Worm (Caenorhabditis elegans) whole organism, midembryonic: ENCODE measurements around the gene fbxa-206.

Experiments used
- flt-1 ChIP-seq: fragments of 200-800 bp; sonication (Bioruptor generic); IDR thresholded peaks from 2 replicates; pipeline ENCODE4 v1.3.6; 2022; ENCODE audit warnings: missing genetic modification characterization, missing compliant biosample characterization
- klf-2 ChIP-seq: fragments of 200-800 bp; sonication (Bioruptor generic); conservative IDR thresholded peaks from 2 replicates; pipeline ENCODE4 v1.3.6; 2022; ENCODE audit warnings: missing genetic modification reagents, missing genetic modification characterization, missing compliant biosample characterization
- med-1 ChIP-seq: sonication (generic microtip); optimal IDR thresholded peaks from 2 replicates; lab custom pipeline; 2017; ENCODE audit warnings: missing genetic modification characterization, mild to moderate bottlenecking, missing compliant biosample characterization, antibody characterized with exemption, missing genetic modification reagents; ENCODE audit not compliant: insufficient read depth
- tab-1 ChIP-seq: fragments of 200-800 bp; sonication (Bioruptor generic); IDR thresholded peaks from 2 replicates; pipeline ENCODE4 v1.3.6; 2022; ENCODE audit warnings: missing genetic modification characterization, missing compliant biosample characterization
- ztf-23 ChIP-seq: fragments of 200-800 bp; sonication (Bioruptor generic); IDR thresholded peaks from 2 replicates; pipeline ENCODE4 v1.3.6; 2022; ENCODE audit warnings: missing genetic modification reagents, missing genetic modification characterization, missing compliant biosample characterization
- ztf-29 ChIP-seq: fragments of 200-800 bp; sonication (Bioruptor generic); IDR thresholded peaks from 2 replicates; pipeline ENCODE4 v1.3.6; 2022; ENCODE audit warnings: missing genetic modification reagents, missing genetic modification characterization, missing compliant biosample characterization

ce11 chrV:16893440-16893839, 24.8 kb downstream of the fbxa-206 start, which contains the start of gene F09C6.15:
- TF ChIP-seq ztf-23 (GFP tag; lab: Robert Waterston, UW) = no peak
- TF ChIP-seq med-1 (GFP tag; lab: Kevin White, UChicago) = no peak
- no peak for TF ChIP-seq klf-2 (GFP tag; lab: Robert Waterston, UW)
- TF ChIP-seq flt-1 (GFP tag; lab: Robert Waterston, UW) = no peak
- TF ChIP-seq tab-1 (GFP tag; lab: Robert Waterston, UW) = no peak
- TF ChIP-seq ztf-29 = no peak
